Fruit fly (Drosophila melanogaster) whole organism, embryonic: Measurements from ENCODE around the gene CG34251.

Experiments
- ATbp ChIP-seq: fragments of 200-800 bp; sonication (Bioruptor generic); optimal IDR thresholded peaks from 2 replicates; lab custom pipeline; 2017; ENCODE audit warnings: missing biosample characterization, mild to moderate bottlenecking, missing genetic modification characterization, missing genetic modification reagents
- Ada2b ChIP-seq: fragments of 200-800 bp; sonication (Bioruptor generic); IDR thresholded peaks from 2 replicates; pipeline ENCODE4 v1.3.6; 2022; ENCODE audit warnings: missing biosample characterization, missing genetic modification characterization
- CG10209 ChIP-seq: fragments of 200-800 bp; sonication (Bioruptor generic); optimal IDR thresholded peaks from 3 replicates; lab custom pipeline; 2017; ENCODE audit warnings: missing biosample characterization, mild to moderate bottlenecking, missing genetic modification characterization, missing genetic modification reagents
- CG1024 ChIP-seq: fragments of 200-800 bp; sonication (Bioruptor generic); IDR thresholded peaks from 2 replicates; pipeline ENCODE4 v1.3.6; 2022; ENCODE audit warnings: missing biosample characterization, missing genetic modification characterization
- CG10274 ChIP-seq: fragments of 200-800 bp; sonication (Bioruptor generic); optimal IDR thresholded peaks from 3 replicates; lab custom pipeline; 2017; ENCODE audit warnings: missing biosample characterization, mild to moderate bottlenecking, missing genetic modification characterization
- CG11093 ChIP-seq: fragments of 200-800 bp; sonication (Bioruptor generic); IDR thresholded peaks from 3 replicates; pipeline ENCODE4 v1.3.6; 2022; ENCODE audit warnings: missing biosample characterization, missing genetic modification characterization
- CG11695 ChIP-seq: fragments of 200-800 bp; sonication (Bioruptor generic); IDR thresholded peaks from 3 replicates; pipeline ENCODE4 v1.3.6; 2022; ENCODE audit warnings: missing biosample characterization, missing genetic modification characterization
- CG14710 ChIP-seq: fragments of 200-800 bp; sonication (Bioruptor generic); optimal IDR thresholded peaks from 3 replicates; lab custom pipeline; 2019; ENCODE audit warnings: missing biosample characterization, mild to moderate bottlenecking, missing genetic modification characterization, moderate library complexity
- CG1529 ChIP-seq: fragments of 200-800 bp; sonication (Bioruptor generic); optimal IDR thresholded peaks from 3 replicates; lab custom pipeline; 2018; ENCODE audit warnings: missing biosample characterization, missing genetic modification characterization
- CG17568 ChIP-seq: fragments of 200-800 bp; sonication (Bioruptor generic); optimal IDR thresholded peaks from 2 replicates; lab custom pipeline; 2018; ENCODE audit warnings: missing biosample characterization, mild to moderate bottlenecking, missing genetic modification characterization, moderate library complexity
- CG1832 ChIP-seq: fragments of 200-800 bp; sonication (Bioruptor generic); optimal IDR thresholded peaks from 2 replicates; lab custom pipeline; 2017; ENCODE audit warnings: missing biosample characterization, mild to moderate bottlenecking, missing genetic modification characterization, inconsistent platforms
- CG2129 ChIP-seq: fragments of 200-800 bp; sonication (Bioruptor generic); IDR thresholded peaks from 2 replicates; pipeline ENCODE4 v1.3.6; 2022; ENCODE audit warnings: missing biosample characterization, missing genetic modification characterization; ENCODE audit not compliant: partially characterized antibody
- CG30403 ChIP-seq: fragments of 200-800 bp; sonication (Bioruptor generic); optimal IDR thresholded peaks from 3 replicates; lab custom pipeline; 2016; ENCODE audit warnings: missing biosample characterization, missing genetic modification characterization
- CG32767 ChIP-seq: fragments of 200-800 bp; sonication (Bioruptor generic); IDR thresholded peaks from 2 replicates; pipeline ENCODE4 v1.3.6; 2022; ENCODE audit warnings: missing biosample characterization, missing genetic modification characterization
- CG3407 ChIP-seq: fragments of 200-800 bp; sonication (Bioruptor generic); optimal IDR thresholded peaks from 2 replicates; lab custom pipeline; 2018; ENCODE audit warnings: missing biosample characterization, mild to moderate bottlenecking, missing genetic modification characterization
- CG3838 ChIP-seq: fragments of 200-800 bp; sonication (Bioruptor generic); optimal IDR thresholded peaks from 3 replicates; lab custom pipeline; 2016; ENCODE audit warnings: missing biosample characterization, missing genetic modification characterization
- CG42726 ChIP-seq: fragments of 200-800 bp; sonication (Bioruptor generic); IDR thresholded peaks from 2 replicates; pipeline ENCODE4 v1.3.6; 2022; ENCODE audit warnings: missing biosample characterization, missing genetic modification characterization; ENCODE audit not compliant: partially characterized antibody
- CG5245 ChIP-seq: fragments of 200-800 bp; sonication (Bioruptor generic); optimal IDR thresholded peaks from 3 replicates; lab custom pipeline; 2016; ENCODE audit warnings: missing biosample characterization, missing genetic modification characterization
- CG6654 ChIP-seq: fragments of 200-800 bp; sonication (Bioruptor generic); optimal IDR thresholded peaks from 2 replicates; lab custom pipeline; 2017; ENCODE audit warnings: missing biosample characterization, mild to moderate bottlenecking, missing genetic modification characterization
- CG7786 ChIP-seq: fragments of 200-800 bp; sonication (Bioruptor generic); optimal IDR thresholded peaks from 2 replicates; lab custom pipeline; 2016; ENCODE audit warnings: missing biosample characterization, missing genetic modification characterization
- CG7963 ChIP-seq: fragments of 200-800 bp; sonication (Bioruptor generic); IDR thresholded peaks from 3 replicates; pipeline ENCODE4 v1.3.6; 2022; ENCODE audit warnings: missing biosample characterization, missing genetic modification characterization; ENCODE audit not compliant: partially characterized antibody
- Camta ChIP-seq: fragments of 200-800 bp; sonication (Bioruptor generic); optimal IDR thresholded peaks from 2 replicates; lab custom pipeline; 2016; ENCODE audit warnings: missing biosample characterization, missing genetic modification characterization
- Chrac-16 ChIP-seq: fragments of 200-800 bp; sonication (Bioruptor generic); optimal IDR thresholded peaks from 3 replicates; lab custom pipeline; 2016; ENCODE audit warnings: missing biosample characterization, missing genetic modification characterization
- Dip3 ChIP-seq: fragments of 200-800 bp; sonication (Bioruptor generic); optimal IDR thresholded peaks from 3 replicates; lab custom pipeline; 2016; ENCODE audit warnings: missing biosample characterization, missing genetic modification characterization
- Fer3 ChIP-seq: fragments of 200-800 bp; sonication (Bioruptor generic); optimal IDR thresholded peaks from 2 replicates; lab custom pipeline; 2018; ENCODE audit warnings: missing biosample characterization, mild to moderate bottlenecking, missing genetic modification characterization, moderate library complexity
- H15 ChIP-seq: fragments of 200-800 bp; sonication (Bioruptor generic); IDR thresholded peaks from 3 replicates; pipeline ENCODE4 v1.3.6; 2022; ENCODE audit warnings: missing biosample characterization, missing genetic modification characterization
- Hand ChIP-seq: fragments of 200-800 bp; sonication (Bioruptor generic); optimal IDR thresholded peaks from 2 replicates; lab custom pipeline; 2017; ENCODE audit warnings: mild to moderate bottlenecking, missing biosample characterization, missing genetic modification reagents, missing genetic modification characterization
- Meics ChIP-seq: fragments of 200-800 bp; sonication (Bioruptor generic); optimal IDR thresholded peaks from 2 replicates; lab custom pipeline; 2017; ENCODE audit warnings: missing biosample characterization, mild to moderate bottlenecking, missing genetic modification characterization
- NfI ChIP-seq: fragments of 200-800 bp; sonication (Bioruptor generic); optimal IDR thresholded peaks from 3 replicates; lab custom pipeline; 2018; ENCODE audit warnings: missing biosample characterization, mild to moderate bottlenecking, missing genetic modification characterization, moderate library complexity
- Optix ChIP-seq: fragments of 200-800 bp; sonication (Bioruptor generic); IDR thresholded peaks from 3 replicates; pipeline ENCODE4 v1.3.6; 2022; ENCODE audit warnings: missing biosample characterization, missing genetic modification characterization
- Ptx1 ChIP-seq: fragments of 200-800 bp; sonication (Bioruptor generic); IDR thresholded peaks from 2 replicates; pipeline ENCODE4 v1.3.6; 2022; ENCODE audit warnings: missing biosample characterization, missing genetic modification characterization
- Spps ChIP-seq: fragments of 200-800 bp; sonication (Bioruptor generic); optimal IDR thresholded peaks from 2 replicates; lab custom pipeline; 2018; ENCODE audit warnings: missing biosample characterization, mild to moderate bottlenecking, missing genetic modification characterization
- Vsx1 ChIP-seq: fragments of 200-800 bp; sonication (Bioruptor generic); optimal IDR thresholded peaks from 2 replicates; lab custom pipeline; 2017; ENCODE audit warnings: missing biosample characterization, mild to moderate bottlenecking, missing genetic modification characterization, missing genetic modification reagents
- amos ChIP-seq: fragments of 200-800 bp; sonication (Bioruptor generic); IDR thresholded peaks from 2 replicates; pipeline ENCODE4 v1.3.6; 2022; ENCODE audit warnings: missing biosample characterization, missing genetic modification characterization; ENCODE audit not compliant: partially characterized antibody
- aop ChIP-seq: fragments of 200-800 bp; sonication (Bioruptor generic); IDR thresholded peaks from 2 replicates; pipeline ENCODE4 v1.3.6; 2022; ENCODE audit warnings: missing biosample characterization, missing genetic modification characterization
- ato ChIP-seq: fragments of 200-800 bp; sonication (Bioruptor generic); IDR thresholded peaks from 2 replicates; pipeline ENCODE4 v1.3.6; 2022; ENCODE audit warnings: missing biosample characterization, missing genetic modification characterization; ENCODE audit not compliant: partially characterized antibody
- br ChIP-seq: fragments of >200 bp; optimal IDR thresholded peaks from 2 replicates; lab custom pipeline; 2017
- caup ChIP-seq: fragments of 200-800 bp; sonication (Bioruptor generic); optimal IDR thresholded peaks from 3 replicates; lab custom pipeline; 2017; ENCODE audit warnings: missing biosample characterization, mild to moderate bottlenecking, missing genetic modification characterization, moderate library complexity; ENCODE audit not compliant: severe bottlenecking
- chm ChIP-seq: fragments of 200-800 bp; sonication (Bioruptor generic); IDR thresholded peaks from 2 replicates; pipeline ENCODE4 v1.3.6; 2022; ENCODE audit warnings: missing biosample characterization, missing genetic modification characterization
- dysf ChIP-seq: fragments of 200-800 bp; sonication (Bioruptor generic); IDR thresholded peaks from 3 replicates; pipeline ENCODE4 v1.3.6; 2022; ENCODE audit warnings: missing biosample characterization, missing genetic modification characterization
- ems ChIP-seq: fragments of 200-800 bp; sonication (Bioruptor generic); optimal IDR thresholded peaks from 3 replicates; lab custom pipeline; 2016; ENCODE audit warnings: missing biosample characterization, missing genetic modification characterization
- ftz-f1 ChIP-seq: fragments of 200-800 bp; sonication (Bioruptor generic); optimal IDR thresholded peaks from 2 replicates; lab custom pipeline; 2016; ENCODE audit warnings: missing biosample characterization, missing genetic modification characterization
- h ChIP-seq: fragments of >200 bp; optimal IDR thresholded peaks from 2 replicates; lab custom pipeline; 2017
- klu ChIP-seq: fragments of 200-800 bp; sonication (Bioruptor generic); IDR thresholded peaks from 2 replicates; pipeline ENCODE4 v1.3.6; 2022; ENCODE audit warnings: missing biosample characterization, missing genetic modification characterization
- kni ChIP-seq: fragments of 200-800 bp; sonication (Bioruptor generic); optimal IDR thresholded peaks from 3 replicates; lab custom pipeline; 2017; ENCODE audit warnings: mild to moderate bottlenecking, missing biosample characterization, missing genetic modification reagents, missing genetic modification characterization
- lab ChIP-seq: fragments of 200-800 bp; sonication (Bioruptor generic); optimal IDR thresholded peaks from 3 replicates; lab custom pipeline; 2017; ENCODE audit warnings: missing biosample characterization, missing genetic modification characterization, mild to moderate bottlenecking, moderate library complexity, missing genetic modification reagents
- seq ChIP-seq: fragments of 200-800 bp; sonication (Bioruptor generic); IDR thresholded peaks from 2 replicates; pipeline ENCODE4 v1.3.6; 2022; ENCODE audit warnings: missing biosample characterization, missing genetic modification characterization
- trh ChIP-seq: fragments of 200-800 bp; sonication (Bioruptor generic); optimal IDR thresholded peaks from 2 replicates; lab custom pipeline; 2016; ENCODE audit warnings: missing biosample characterization, missing genetic modification characterization
- unpg ChIP-seq: fragments of 200-800 bp; sonication (Bioruptor generic); optimal IDR thresholded peaks from 3 replicates; lab custom pipeline; 2018; ENCODE audit warnings: missing biosample characterization, mild to moderate bottlenecking, missing genetic modification characterization, moderate library complexity
- wek ChIP-seq: fragments of 200-800 bp; sonication (Bioruptor generic); optimal IDR thresholded peaks from 3 replicates; lab custom pipeline; 2018; ENCODE audit warnings: missing biosample characterization, mild to moderate bottlenecking, missing genetic modification characterization, moderate library complexity

Gene CG34251

dm6 chr3L:17668945-17669779 is 2.3 kb upstream of the CG34251 start, which contains the start of gene Crtc (continued):
- TF ChIP-seq CG7963 (GFP tag; lab: Robert Waterston, UW) (peak; percentile 67; the same call in 2 of the 3 replicates), CG2129 (GFP tag; lab: Robert Waterston, UW) (peak; percentile 41), Ada2b (GFP tag; lab: Robert Waterston, UW) (no peak), CG5245 (GFP tag; lab: Kevin White, UChicago) (no peak), CG1024 (GFP tag; lab: Robert Waterston, UW) (no peak), CG30403 (GFP tag; lab: Kevin White, UChicago) (peak; percentile 50), Fer3 (no peak), CG42726 (peak; percentile 67; the same call in 1 of the 2 replicates), lab (peak; percentile 49), ATbp (GFP tag; lab: Kevin White, UChicago) (no peak), chm (GFP tag; lab: Robert Waterston, UW) (no peak), Spps (tag; lab: Kevin White, UChicago) (no peak), Optix (GFP tag; lab: Robert Waterston, UW) (no peak), CG3838 (GFP tag; lab: Kevin White, UChicago) (no peak), dysf (GFP tag; lab: Robert Waterston, UW) (no peak), NfI (no peak), ems (GFP tag; lab: Kevin White, UChicago) (no peak), seq (GFP tag; lab: Robert Waterston, UW) (no peak), CG11093 (GFP tag; lab: Robert Waterston, UW) (no peak), CG3407 (GFP tag; lab: Kevin White, UChicago) (no peak), CG14710 (tag; lab: Kevin White, UChicago) (peak; percentile 74), CG7786 (GFP tag; lab: Kevin White, UChicago) (peak; percentile 2), unpg (GFP tag; lab: Kevin White, UChicago) (no peak), br (lab: Kevin White, UChicago) (no peak), H15 (no peak), klu (GFP tag; lab: Robert Waterston, UW) (no peak), CG11695 (no peak), CG10209 (no peak), Chrac-16 (no peak), caup (GFP tag; lab: Kevin White, UChicago) (no peak), trh (GFP tag; lab: Kevin White, UChicago) (no peak), CG6654 (GFP tag; lab: Kevin White, UChicago) (no peak), ato (GFP tag; lab: Robert Waterston, UW) (peak; percentile 87), kni (no peak), aop (GFP tag; lab: Robert Waterston, UW) (no peak), wek (GFP tag; lab: Kevin White, UChicago) (no peak), ftz-f1 (GFP tag; lab: Kevin White, UChicago) (no peak), Camta (GFP tag; lab: Kevin White, UChicago) (peak; percentile 6), CG32767 (GFP tag; lab: Robert Waterston, UW) (no peak), CG10274 (GFP tag; lab: Kevin White, UChicago) (no peak), Vsx1 (no peak), CG1529 (no peak), Hand (GFP tag; lab: Kevin White, UChicago) (no peak), h (lab: Kevin White, UChicago) (no peak), Dip3 (GFP tag; lab: Kevin White, UChicago) (no peak), Meics (no peak), Ptx1 (GFP tag; lab: Robert Waterston, UW) (peak; percentile 29; the same call in 1 of the 2 replicates), CG1832 (no peak), amos (GFP tag; lab: Robert Waterston, UW) (peak; percentile 81; the same call in 1 of the 2 replicates), CG17568 (GFP tag; lab: Kevin White, UChicago) (peak; percentile 30)
